Fruit fly (Drosophila melanogaster) whole organism, wandering third instar larva: Measurements from ENCODE around the gene CG33270.
"Not testable (repeated sequence)": the region's sequence is repeated elsewhere in the genome, so short reads cannot be mapped to it uniquely, and the experiment has no call there.

ENCODE experiments used
- CG9705 ChIP-seq: fragments of 200-800 bp; sonication (Bioruptor generic); optimal IDR thresholded peaks from 2 replicates; lab custom pipeline; 2018; ENCODE audit warnings: missing biosample characterization, mild to moderate bottlenecking, missing genetic modification characterization
- HLH106 ChIP-seq: fragments of 200-800 bp; optimal IDR thresholded peaks from 3 replicates; lab custom pipeline; 2019; ENCODE audit warnings: missing biosample characterization, mild to moderate bottlenecking, missing genetic modification characterization, moderate library complexity
- Mio ChIP-seq: sonication (Bioruptor generic); optimal IDR thresholded peaks from 2 replicates; lab custom pipeline; 2016; ENCODE audit warnings: missing biosample characterization, missing genetic modification characterization
- N ChIP-seq: fragments of >200 bp; optimal IDR thresholded peaks from 2 replicates; lab custom pipeline; 2018; ENCODE audit warnings: missing biosample characterization, missing external identifiers, missing genetic modification characterization
- Sp1 ChIP-seq: fragments of 200-800 bp; sonication (Bioruptor generic); optimal IDR thresholded peaks from 3 replicates; lab custom pipeline; 2019; ENCODE audit warnings: missing biosample characterization, mild to moderate bottlenecking, missing genetic modification characterization, moderate library complexity
- dsf ChIP-seq: sonication (Bioruptor generic); optimal IDR thresholded peaks from 2 replicates; lab custom pipeline; 2016; ENCODE audit warnings: missing biosample characterization, missing genetic modification characterization, borderline replicate concordance
- ey ChIP-seq: fragments of 200-800 bp; sonication (Bioruptor generic); optimal IDR thresholded peaks from 2 replicates; lab custom pipeline; 2016; ENCODE audit warnings: missing biosample characterization, missing genetic modification characterization
- fru ChIP-seq: fragments of 200-800 bp; sonication (Bioruptor generic); optimal IDR thresholded peaks from 3 replicates; lab custom pipeline; 2016; ENCODE audit warnings: missing biosample characterization, mild to moderate bottlenecking, missing genetic modification characterization
- h ChIP-seq: fragments of 200-800 bp; sonication (Bioruptor generic); optimal IDR thresholded peaks from 3 replicates; lab custom pipeline; 2016; ENCODE audit warnings: missing biosample characterization, mild to moderate bottlenecking, missing genetic modification characterization

dm6 chr3L:11589395-11589794 is 11.0 kb upstream of the CG33270 start, which contains the start of gene CG7377:
- not testable (repeated sequence) for TF ChIP-seq Sp1; fru (GFP tag; lab: Kevin White, UChicago); Mio (GFP tag; lab: Kevin White, UChicago); dsf (GFP tag; lab: Kevin White, UChicago); N (GFP tag; lab: Kevin White, UChicago); HLH106 (tag; lab: Kevin White, UChicago); ey (GFP tag; lab: Kevin White, UChicago); h; CG9705 (GFP tag; lab: Kevin White, UChicago)
